Worm (Caenorhabditis elegans): Measurements from ENCODE around the gene R10E8.3.

R10E8.3 gene

ce11 chrV:18191128-18191527 lies 45.4 kb downstream of the R10E8.3 start, which contains the start of gene clec-42:
Gene clec-42 (plus strand): TSS chrV:18191412.
- no peak for TF ChIP-seq madf-6 (GFP tag; IDR thresholded peaks at IDR 0.05)
- no peak for TF ChIP-seq K11D2.4 (GFP tag; IDR thresholded peaks at IDR 0.05)
- TF ChIP-seq egl-18 (GFP tag; IDR thresholded peaks at IDR 0.05): no peak
- no peak for TF ChIP-seq athp-1 (tag; optimal IDR thresholded peaks at IDR 0.05)
- TF ChIP-seq dpl-1 (GFP tag; optimal IDR thresholded peaks at IDR 0.05): no peak
- no peak for TF ChIP-seq let-526 (GFP tag; IDR thresholded peaks at IDR 0.05)
- TF ChIP-seq mcd-1 (GFP tag; IDR thresholded peaks at IDR 0.05): no peak
- TF ChIP-seq unc-62 (GFP tag; optimal IDR thresholded peaks at IDR 0.05): no peak
- no peak for TF ChIP-seq T26A5.8 (tag; optimal IDR thresholded peaks at IDR 0.05)
- no peak for TF ChIP-seq dox-1 (GFP tag; IDR thresholded peaks at IDR 0.05)
- TF ChIP-seq aptf-3 (GFP tag; IDR thresholded peaks at IDR 0.05): no peak
- TF ChIP-seq Y95B8A.8 (GFP tag; IDR thresholded peaks at IDR 0.05): no peak
- no peak for TF ChIP-seq zim-3 (tag; optimal IDR thresholded peaks at IDR 0.05)
- no peak for TF ChIP-seq mes-4 (tag; optimal IDR thresholded peaks at IDR 0.05)
- TF ChIP-seq cebp-2 (GFP tag; IDR thresholded peaks at IDR 0.05): no peak
- TF ChIP-seq bed-2 (GFP tag; IDR thresholded peaks at IDR 0.05): no peak
- TF ChIP-seq nhr-179 (tag; optimal IDR thresholded peaks at IDR 0.05): no peak
- TF ChIP-seq akir-1 (GFP tag; optimal IDR thresholded peaks at IDR 0.05): no peak
- TF ChIP-seq ztf-28 (GFP tag; IDR thresholded peaks at IDR 0.05): no peak

ce11 chrV:18189181-18189580 lies 47.4 kb downstream of the R10E8.3 start, which contains the start of gene clec-246:
Gene clec-246 (plus strand): TSS chrV:18189481.
- TF ChIP-seq dox-1 (GFP tag; IDR thresholded peaks at IDR 0.05): no peak
- TF ChIP-seq somi-1 (GFP tag; optimal IDR thresholded peaks at IDR 0.05): no peak

ce11 chrV:18188328-18188727 lies 48.2 kb downstream of the R10E8.3 start, which contains the start of gene clec-245:
Gene clec-245 (minus strand): TSS chrV:18188428.
- no peak for TF ChIP-seq F52B5.7 (tag; optimal IDR thresholded peaks at IDR 0.05)
- no peak for TF ChIP-seq ekl-4 (GFP tag; IDR thresholded peaks at IDR 0.05)
- TF ChIP-seq ceh-91 (GFP tag; IDR thresholded peaks at IDR 0.05): no peak
- no peak for TF ChIP-seq D2030.7 (GFP tag; IDR thresholded peaks at IDR 0.05)
- no peak for TF ChIP-seq aptf-2 (GFP tag; conservative IDR thresholded peaks at IDR 0.05)
- no peak for TF ChIP-seq F39B2.1 (GFP tag; IDR thresholded peaks at IDR 0.05)
- TF ChIP-seq zim-3 (tag; optimal IDR thresholded peaks at IDR 0.05): no peak

ce11 chrV:18184910-18185309 lies 51.7 kb downstream of the R10E8.3 start, which contains the start of gene C31G12.3:
Gene C31G12.3 (plus strand): TSS chrV:18185210.
- TF ChIP-seq F39B2.1 (GFP tag; IDR thresholded peaks at IDR 0.05): no peak
- TF ChIP-seq sdz-38 (tag; optimal IDR thresholded peaks at IDR 0.05): no peak
- TF ChIP-seq lag-1 (GFP tag; IDR thresholded peaks at IDR 0.05): no peak
- no peak for TF ChIP-seq die-1 (tag; optimal IDR thresholded peaks at IDR 0.05)
- TF ChIP-seq mel-28 (tag; optimal IDR thresholded peaks at IDR 0.05; ENCODE audit: borderline replicate concordance): no peak
- no peak for TF ChIP-seq egl-18 (GFP tag; IDR thresholded peaks at IDR 0.05)
- TF ChIP-seq Y79H2A.3 (GFP tag; conservative IDR thresholded peaks at IDR 0.05): no peak
- TF ChIP-seq snpc-1.3 (tag; optimal IDR thresholded peaks at IDR 0.05; ENCODE audit: insufficient read depth): no peak
- TF ChIP-seq F55B11.4 (tag; optimal IDR thresholded peaks at IDR 0.05; ENCODE audit: borderline replicate concordance, insufficient read depth): no peak
- TF ChIP-seq hrde-1 (tag; optimal IDR thresholded peaks at IDR 0.05; ENCODE audit: borderline replicate concordance): no peak
- no peak for TF ChIP-seq nfyb-1 (GFP tag; IDR thresholded peaks at IDR 0.05)
- no peak for TF ChIP-seq xnd-1 (tag; optimal IDR thresholded peaks at IDR 0.05)
- no peak for TF ChIP-seq F49E8.2 (tag; optimal IDR thresholded peaks at IDR 0.05; ENCODE audit: insufficient read depth)
- no peak for TF ChIP-seq lin-54 (GFP tag; optimal IDR thresholded peaks at IDR 0.05)
- no peak for TF ChIP-seq D2030.7 (GFP tag; IDR thresholded peaks at IDR 0.05)
- no peak for TF ChIP-seq ama-1 (optimal IDR thresholded peaks at IDR 0.05)
- no peak for TF ChIP-seq ama-1 (GFP tag; optimal IDR thresholded peaks at IDR 0.05)
- no peak for TF ChIP-seq hmg-20 (GFP tag; IDR thresholded peaks at IDR 0.05)
- no peak for TF ChIP-seq lin-26 (GFP tag; IDR thresholded peaks at IDR 0.05)
- TF ChIP-seq ceh-100 (GFP tag; IDR thresholded peaks at IDR 0.05): no peak
